Fruit fly (Drosophila melanogaster): ENCODE results near the gene CG13084.

DNA sequence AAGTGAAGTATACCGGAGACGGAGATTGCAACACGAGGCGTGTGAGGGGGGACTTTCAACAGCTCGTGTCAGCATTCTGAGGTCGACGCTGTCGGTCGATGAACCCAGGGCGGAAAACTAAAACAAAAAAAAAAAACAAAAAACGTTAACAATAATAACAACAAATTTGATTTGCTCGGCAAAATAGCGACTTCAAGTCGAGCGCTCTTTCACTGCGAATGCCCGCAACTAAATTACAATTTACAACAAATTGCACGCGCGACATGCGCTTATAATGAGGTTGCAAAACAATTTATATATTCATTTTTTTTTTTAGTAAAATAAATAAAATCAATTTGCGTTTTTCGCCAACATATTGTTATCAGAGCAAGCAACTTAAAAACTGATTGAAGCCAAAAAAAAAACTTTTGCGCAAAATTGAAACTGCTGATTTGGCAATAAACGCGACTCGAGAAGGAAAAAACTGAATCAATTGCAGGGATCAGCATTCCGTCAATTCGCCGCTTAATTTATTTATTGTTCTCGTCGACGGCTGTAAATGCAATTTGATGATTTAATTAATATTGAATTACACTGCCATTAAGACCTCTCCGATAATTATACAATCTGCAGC lies 11.2 kb upstream of the CG13084 start:
- TF ChIP-seq CG4496 (GFP tag; IDR thresholded peaks at IDR 0.05) (no peak), CG34367 (tag; optimal IDR thresholded peaks at IDR 0.05) (no peak), EcR (GFP tag; optimal IDR thresholded peaks at IDR 0.05) (no peak), CG10348 (GFP tag; IDR thresholded peaks at IDR 0.05) (no peak), CG12605 (GFP tag; IDR thresholded peaks at IDR 0.05) (no peak), Ets98B (GFP tag; IDR thresholded peaks at IDR 0.05) (no peak), Snoo (tag; optimal IDR thresholded peaks at IDR 0.05) (no peak), Pif1A (GFP tag; optimal IDR thresholded peaks at IDR 0.05) (no peak), rn (GFP tag; IDR thresholded peaks at IDR 0.05) (no peak), fd96Ca (GFP tag; IDR thresholded peaks at IDR 0.05) (no peak), CG9948 (tag; optimal IDR thresholded peaks at IDR 0.05) (no peak), gl (tag; optimal IDR thresholded peaks at IDR 0.05) (no peak)
